Fruit fly (Drosophila melanogaster) whole organism, prepupa: Measurements from ENCODE around the gene CG14143.

Experiments used
- Blimp-1 ChIP-seq: fragments of 200-800 bp; sonication (Bioruptor generic); optimal IDR thresholded peaks from 3 replicates; lab custom pipeline; 2017; ENCODE audit warnings: missing biosample characterization, missing genetic modification characterization, mild to moderate bottlenecking, moderate library complexity, missing genetic modification reagents
- CG10631 ChIP-seq: fragments of 200-800 bp; sonication (Bioruptor generic); optimal IDR thresholded peaks from 2 replicates; lab custom pipeline; 2016; ENCODE audit warnings: missing biosample characterization, missing genetic modification characterization
- CG10669 ChIP-seq: fragments of 200-800 bp; sonication (Bioruptor generic); optimal IDR thresholded peaks from 3 replicates; lab custom pipeline; 2018; ENCODE audit warnings: missing biosample characterization, mild to moderate bottlenecking, missing genetic modification characterization, moderate library complexity
- CG11294 ChIP-seq: fragments of 200-800 bp; sonication (Bioruptor generic); IDR thresholded peaks from 2 replicates; pipeline ENCODE4 v1.3.6; 2022; ENCODE audit warnings: missing biosample characterization, missing genetic modification characterization
- CG11762 ChIP-seq: fragments of 200-800 bp; sonication (Bioruptor generic); optimal IDR thresholded peaks from 3 replicates; lab custom pipeline; 2016; ENCODE audit warnings: missing biosample characterization, missing genetic modification characterization; ENCODE audit not compliant: insufficient read depth
- CG1621 ChIP-seq: fragments of 200-800 bp; sonication (Bioruptor generic); optimal IDR thresholded peaks from 3 replicates; lab custom pipeline; 2018; ENCODE audit warnings: missing biosample characterization, mild to moderate bottlenecking, missing genetic modification characterization
- CG16779 ChIP-seq: fragments of 200-800 bp; sonication (Bioruptor generic); optimal IDR thresholded peaks from 3 replicates; lab custom pipeline; 2017; ENCODE audit warnings: missing biosample characterization, mild to moderate bottlenecking, missing genetic modification characterization
- CG3032 ChIP-seq: fragments of 200-800 bp; optimal IDR thresholded peaks from 2 replicates; lab custom pipeline; 2019; ENCODE audit warnings: missing biosample characterization, mild to moderate bottlenecking, missing genetic modification characterization, moderate library complexity
- CG31627 ChIP-seq: fragments of 200-800 bp; sonication (Bioruptor generic); optimal IDR thresholded peaks from 3 replicates; lab custom pipeline; 2016; ENCODE audit warnings: missing biosample characterization, missing genetic modification characterization
- CG34406 ChIP-seq: fragments of 200-800 bp; sonication (Bioruptor generic); optimal IDR thresholded peaks from 3 replicates; lab custom pipeline; 2016; ENCODE audit warnings: missing biosample characterization, missing genetic modification characterization
- CG4318 ChIP-seq: fragments of 200-800 bp; sonication (Bioruptor generic); optimal IDR thresholded peaks from 3 replicates; lab custom pipeline; 2017; ENCODE audit warnings: missing biosample characterization, mild to moderate bottlenecking, missing genetic modification characterization
- CG6163 ChIP-seq: fragments of 200-800 bp; sonication (Bioruptor generic); IDR thresholded peaks from 3 replicates; pipeline ENCODE4 v1.3.6; 2022; ENCODE audit warnings: missing biosample characterization, missing genetic modification characterization
- CG6276 ChIP-seq: fragments of 200-800 bp; sonication (Bioruptor generic); optimal IDR thresholded peaks from 2 replicates; lab custom pipeline; 2017; ENCODE audit warnings: missing biosample characterization, mild to moderate bottlenecking, missing genetic modification characterization
- CG6792 ChIP-seq: fragments of 200-800 bp; sonication (Bioruptor generic); optimal IDR thresholded peaks from 3 replicates; lab custom pipeline; 2016; ENCODE audit warnings: missing biosample characterization, missing genetic modification characterization
- CG6808 ChIP-seq: fragments of 200-800 bp; sonication (Bioruptor generic); optimal IDR thresholded peaks from 3 replicates; lab custom pipeline; 2017; ENCODE audit warnings: missing biosample characterization, missing genetic modification characterization, mild to moderate bottlenecking, moderate library complexity, missing genetic modification reagents
- CG6854 ChIP-seq: fragments of 200-800 bp; sonication (Bioruptor generic); optimal IDR thresholded peaks from 2 replicates; lab custom pipeline; 2017; ENCODE audit warnings: missing biosample characterization, mild to moderate bottlenecking, missing genetic modification characterization
- CG7368 ChIP-seq: fragments of 200-800 bp; sonication (Bioruptor generic); optimal IDR thresholded peaks from 3 replicates; lab custom pipeline; 2016; ENCODE audit warnings: missing biosample characterization, missing genetic modification characterization
- CG8632 ChIP-seq: fragments of 200-800 bp; sonication (Bioruptor generic); optimal IDR thresholded peaks from 3 replicates; lab custom pipeline; 2016; ENCODE audit warnings: missing biosample characterization, missing genetic modification characterization
- CG9139 ChIP-seq: fragments of 200-800 bp; sonication (Bioruptor generic); optimal IDR thresholded peaks from 3 replicates; lab custom pipeline; 2017; ENCODE audit warnings: missing biosample characterization, mild to moderate bottlenecking, missing genetic modification characterization
- Ets96B ChIP-seq: fragments of 200-800 bp; optimal IDR thresholded peaks from 2 replicates; lab custom pipeline; 2019; ENCODE audit warnings: missing biosample characterization, mild to moderate bottlenecking, missing genetic modification characterization, moderate library complexity
- Hr38 ChIP-seq: sonication (Bioruptor generic); optimal IDR thresholded peaks from 2 replicates; lab custom pipeline; 2016; ENCODE audit warnings: missing biosample characterization, missing genetic modification characterization
- Hr39 ChIP-seq: fragments of 200-800 bp; sonication (Bioruptor generic); optimal IDR thresholded peaks from 2 replicates; lab custom pipeline; 2016; ENCODE audit warnings: missing biosample characterization, missing genetic modification characterization
- Lpt ChIP-seq: fragments of 200-800 bp; sonication (Bioruptor generic); optimal IDR thresholded peaks from 3 replicates; lab custom pipeline; 2016; ENCODE audit warnings: missing biosample characterization, missing genetic modification characterization
- OdsH ChIP-seq: fragments of 200-800 bp; sonication (Bioruptor generic); optimal IDR thresholded peaks from 3 replicates; lab custom pipeline; 2016; ENCODE audit warnings: missing biosample characterization, missing genetic modification characterization
- Sox14 ChIP-seq: fragments of 200-800 bp; sonication (Bioruptor generic); optimal IDR thresholded peaks from 3 replicates; lab custom pipeline; 2016; ENCODE audit warnings: missing biosample characterization, missing genetic modification characterization
- Sox15 ChIP-seq: fragments of 200-800 bp; sonication (Bioruptor generic); optimal IDR thresholded peaks from 3 replicates; lab custom pipeline; 2016; ENCODE audit warnings: missing biosample characterization, missing genetic modification characterization
- acj6 ChIP-seq: fragments of 200-800 bp; sonication (Bioruptor generic); optimal IDR thresholded peaks from 3 replicates; lab custom pipeline; 2016; ENCODE audit warnings: missing biosample characterization, missing genetic modification characterization
- dac ChIP-seq: fragments of 200-800 bp; sonication (Bioruptor generic); optimal IDR thresholded peaks from 2 replicates; lab custom pipeline; 2017; ENCODE audit warnings: missing biosample characterization, mild to moderate bottlenecking, missing genetic modification characterization
- dsx ChIP-seq: fragments of 200-800 bp; optimal IDR thresholded peaks from 3 replicates; lab custom pipeline; 2019; ENCODE audit warnings: missing biosample characterization, mild to moderate bottlenecking, missing genetic modification characterization, moderate library complexity; ENCODE audit not compliant: poor library complexity, severe bottlenecking
- eg ChIP-seq: fragments of 200-800 bp; sonication (Bioruptor generic); IDR thresholded peaks from 3 replicates; pipeline ENCODE4 v1.3.6; 2022; ENCODE audit warnings: missing biosample characterization, missing genetic modification characterization
- esn ChIP-seq: fragments of 200-800 bp; sonication (Bioruptor generic); optimal IDR thresholded peaks from 2 replicates; lab custom pipeline; 2016; ENCODE audit warnings: missing biosample characterization, mild to moderate bottlenecking, missing genetic modification characterization, moderate library complexity
- fd59A ChIP-seq: fragments of 200-800 bp; sonication (Bioruptor generic); optimal IDR thresholded peaks from 2 replicates; lab custom pipeline; 2017; ENCODE audit warnings: missing biosample characterization, mild to moderate bottlenecking, missing genetic modification characterization, missing genetic modification reagents
- fd85E ChIP-seq: fragments of 200-800 bp; sonication (Bioruptor generic); optimal IDR thresholded peaks from 3 replicates; lab custom pipeline; 2016; ENCODE audit warnings: missing biosample characterization, missing genetic modification characterization
- lz ChIP-seq: fragments of 200-800 bp; sonication (Bioruptor generic); optimal IDR thresholded peaks from 3 replicates; lab custom pipeline; 2016; ENCODE audit warnings: missing biosample characterization, missing genetic modification characterization
- pdm3 ChIP-seq: fragments of 200-800 bp; sonication (Bioruptor generic); optimal IDR thresholded peaks from 3 replicates; lab custom pipeline; 2016; ENCODE audit warnings: missing biosample characterization, missing genetic modification characterization
- salr ChIP-seq, 2 experiments: fragments of 200-800 bp; sonication (Bioruptor generic); optimal IDR thresholded peaks; 3 replicates each; lab custom pipeline; 2016 to 2018; ENCODE audit warnings: missing biosample characterization in 2 of 2, missing genetic modification characterization in 2 of 2, mild to moderate bottlenecking in 1 of 2
- spab ChIP-seq: fragments of 200-800 bp; sonication (Bioruptor generic); optimal IDR thresholded peaks from 2 replicates; lab custom pipeline; 2017; ENCODE audit warnings: missing biosample characterization, mild to moderate bottlenecking, missing genetic modification characterization, missing genetic modification reagents
- ss ChIP-seq, 2 experiments: fragments of 200-800 bp; sonication (Bioruptor generic); optimal IDR thresholded peaks; 2 replicates in 1 of 2; 3 replicates in 1 of 2; lab custom pipeline; 2017 to 2018; ENCODE audit warnings: mild to moderate bottlenecking in 2 of 2, missing biosample characterization in 2 of 2, missing genetic modification characterization in 2 of 2, moderate library complexity in 1 of 2
- svp ChIP-seq: fragments of 200-800 bp; sonication (Bioruptor generic); peaks from one replicate; lab custom pipeline; 2016; ENCODE audit warnings: missing biosample characterization, missing genetic modification characterization
- topi ChIP-seq: fragments of 200-800 bp; sonication (Bioruptor generic); optimal IDR thresholded peaks from 3 replicates; lab custom pipeline; 2016; ENCODE audit warnings: missing biosample characterization, missing genetic modification characterization
- vri ChIP-seq: fragments of 200-800 bp; sonication (Bioruptor generic); optimal IDR thresholded peaks from 3 replicates; lab custom pipeline; 2016; ENCODE audit warnings: missing biosample characterization, mild to moderate bottlenecking, missing genetic modification characterization

CG14143 gene

dm6 chr3L:11097982-11098663 is 36.7 kb upstream of the CG14143 start, which contains the start of the genes Irbp18 and APP-BP1 (continued):
- TF ChIP-seq CG6276: peak; percentile 87
- peak; percentile 87 for TF ChIP-seq dsx
- TF ChIP-seq CG10669 (GFP tag; lab: Kevin White, UChicago): peak; percentile 94
- TF ChIP-seq CG16779 (tag; lab: Kevin White, UChicago): peak; percentile 88
- TF ChIP-seq CG6854 (GFP tag; lab: Kevin White, UChicago): peak; percentile 83
- TF ChIP-seq CG34406 (GFP tag; lab: Kevin White, UChicago): peak; percentile 95
- peak; percentile 95 for TF ChIP-seq vri (GFP tag; lab: Kevin White, UChicago)
- peak; percentile 71 for TF ChIP-seq Hr38
- TF ChIP-seq Blimp-1 (GFP tag; lab: Kevin White, UChicago): peak; percentile 87

DNA sequence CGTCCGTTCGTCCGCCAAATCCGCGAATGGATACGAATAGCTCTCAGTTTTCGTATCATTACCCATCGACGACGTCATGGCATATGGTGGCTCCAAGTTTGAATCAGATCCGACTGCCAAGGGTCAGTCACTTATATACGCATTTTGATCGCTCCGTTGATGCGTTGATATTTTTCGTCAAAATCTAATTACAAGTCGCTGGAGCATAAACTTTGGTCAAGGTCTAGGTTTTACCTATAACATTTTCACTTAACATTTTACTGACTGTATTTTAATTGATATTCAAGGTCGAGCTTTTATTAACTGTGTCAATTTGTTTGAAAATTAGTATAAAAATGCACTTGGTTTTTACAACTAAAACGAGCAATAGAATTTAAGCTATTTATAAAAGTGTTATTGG is 33.2 kb upstream of the CG14143 start, which contains the start of gene Elo68beta:
Gene Elo68beta, minus strand, starts transcription at position 101 of the 400 bp plus-strand sequence.
- TF ChIP-seq Lpt: no peak
- TF ChIP-seq Sox15 (GFP tag; lab: Kevin White, UChicago): no peak
- TF ChIP-seq CG4318: no peak
- TF ChIP-seq CG3032: no peak
- TF ChIP-seq CG34406 (GFP tag; lab: Kevin White, UChicago): no peak
- no peak for TF ChIP-seq topi (GFP tag; lab: Kevin White, UChicago)
- no peak for TF ChIP-seq svp
- no peak for TF ChIP-seq CG7368 (GFP tag; lab: Kevin White, UChicago)

DNA sequence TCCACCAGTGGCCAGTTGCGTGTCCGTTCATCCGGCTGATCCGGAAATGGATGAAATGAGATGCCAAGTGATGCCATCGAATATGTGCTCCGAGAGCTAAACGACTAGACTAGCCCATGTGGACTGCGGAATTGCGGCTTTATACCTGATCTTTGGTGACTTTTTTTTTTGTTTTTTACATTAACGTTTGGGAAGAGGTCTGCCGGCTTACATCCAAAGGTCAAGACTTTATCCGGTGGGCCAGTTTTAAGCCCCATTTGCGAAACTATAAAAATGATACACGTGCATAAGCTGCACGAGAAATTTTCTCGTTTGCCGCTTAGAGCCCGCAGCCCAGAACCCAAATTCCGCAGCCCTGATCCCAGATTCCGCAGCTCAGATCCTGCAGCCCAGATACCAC is 31.9 kb upstream of the CG14143 start, which contains the start of gene Elo68alpha:
Gene Elo68alpha, minus strand, starts transcription at position 101 of the 400 bp plus-strand sequence.
- TF ChIP-seq Blimp-1 (GFP tag; lab: Kevin White, UChicago) (no peak), CG6163 (no peak), CG1621 (tag; lab: Kevin White, UChicago) (no peak), dac (GFP tag; lab: Kevin White, UChicago) (no peak), Sox15 (GFP tag; lab: Kevin White, UChicago) (no peak), CG11762 (GFP tag; lab: Kevin White, UChicago) (no peak), fd59A (GFP tag; lab: Kevin White, UChicago) (no peak), Lpt (no peak), acj6 (GFP tag; lab: Kevin White, UChicago) (no peak), spab (no peak), CG7368 (GFP tag; lab: Kevin White, UChicago) (no peak), svp (no peak), CG10631 (GFP tag; lab: Kevin White, UChicago) (no peak), eg (GFP tag; lab: Robert Waterston, UW) (no peak), Ets96B (tag; lab: Kevin White, UChicago) (no peak), CG11294 (GFP tag; lab: Robert Waterston, UW) (no peak)

DNA sequence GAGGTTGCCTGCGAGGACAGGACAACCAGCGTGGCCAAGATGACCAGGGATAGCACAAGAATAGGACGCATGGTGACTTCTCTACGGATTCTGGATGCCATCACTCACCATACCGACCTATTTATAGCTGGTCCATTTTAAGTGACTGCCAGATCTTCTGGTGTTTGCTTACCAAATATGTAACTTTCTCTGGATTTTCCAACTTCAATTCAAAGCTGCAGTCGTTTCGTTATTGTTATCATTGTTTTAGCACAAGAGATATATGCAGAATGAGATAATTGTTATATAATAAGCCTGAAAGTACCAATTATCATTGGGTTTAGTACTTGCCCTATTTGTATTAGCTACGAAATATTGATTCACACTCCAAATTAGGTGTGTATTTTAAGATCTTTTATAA is 31.0 kb upstream of the CG14143 start, which contains the start of gene CG32071:
Gene CG32071, minus strand, starts transcription at position 101 of the 400 bp plus-strand sequence.
- TF ChIP-seq vri (GFP tag; lab: Kevin White, UChicago): no peak
- no peak for TF ChIP-seq pdm3
- TF ChIP-seq CG11762 (GFP tag; lab: Kevin White, UChicago): no peak
- no peak for TF ChIP-seq CG9139 (GFP tag; lab: Kevin White, UChicago)
- TF ChIP-seq CG6808: no peak
- TF ChIP-seq fd85E: no peak
- no peak for TF ChIP-seq dsx
- no peak for TF ChIP-seq CG31627 (GFP tag; lab: Kevin White, UChicago)
- no peak for TF ChIP-seq Hr39 (GFP tag; lab: Kevin White, UChicago)
- TF ChIP-seq lz (GFP tag; lab: Kevin White, UChicago): no peak
- TF ChIP-seq CG16779 (tag; lab: Kevin White, UChicago): no peak
- TF ChIP-seq CG34406 (GFP tag; lab: Kevin White, UChicago): no peak
- no peak for TF ChIP-seq CG8632
- no peak for TF ChIP-seq ss (GFP tag; optimal IDR thresholded peaks at IDR 0.05; lab: Kevin White, UChicago)
- TF ChIP-seq salr (GFP tag; optimal IDR thresholded peaks at IDR 0.05; lab: Kevin White, UChicago): no peak
- no peak for TF ChIP-seq Sox15 (GFP tag; lab: Kevin White, UChicago)
- no peak for TF ChIP-seq Sox14 (GFP tag; lab: Kevin White, UChicago)
- TF ChIP-seq CG6792 (GFP tag; lab: Kevin White, UChicago): no peak
- TF ChIP-seq OdsH (GFP tag; lab: Kevin White, UChicago): no peak
- no peak for TF ChIP-seq esn
